Worm (Caenorhabditis elegans) whole organism, mixed stage, embryonic: ENCODE results near the gene F22B5.10.

Experiments
- lin-13 ChIP-seq: fragments of 150-350 bp; optimal IDR thresholded peaks from 2 replicates; lab custom pipeline; 2014; ENCODE audit warnings: missing biosample characterization, missing genetic modification characterization
- pha-4 ChIP-seq: fragments of 150-350 bp; optimal IDR thresholded peaks from 2 replicates; lab custom pipeline; 2018; ENCODE audit warnings: missing biosample characterization, missing genetic modification reagents, missing genetic modification characterization
- snpc-4 ChIP-seq: fragments of 150-350 bp; optimal IDR thresholded peaks from 2 replicates; lab custom pipeline; 2014; ENCODE audit warnings: missing biosample characterization, missing genetic modification characterization
- ztf-11 ChIP-seq: fragments of 150-350 bp; optimal IDR thresholded peaks from 2 replicates; lab custom pipeline; 2014; ENCODE audit warnings: missing biosample characterization, missing genetic modification characterization

DNA sequence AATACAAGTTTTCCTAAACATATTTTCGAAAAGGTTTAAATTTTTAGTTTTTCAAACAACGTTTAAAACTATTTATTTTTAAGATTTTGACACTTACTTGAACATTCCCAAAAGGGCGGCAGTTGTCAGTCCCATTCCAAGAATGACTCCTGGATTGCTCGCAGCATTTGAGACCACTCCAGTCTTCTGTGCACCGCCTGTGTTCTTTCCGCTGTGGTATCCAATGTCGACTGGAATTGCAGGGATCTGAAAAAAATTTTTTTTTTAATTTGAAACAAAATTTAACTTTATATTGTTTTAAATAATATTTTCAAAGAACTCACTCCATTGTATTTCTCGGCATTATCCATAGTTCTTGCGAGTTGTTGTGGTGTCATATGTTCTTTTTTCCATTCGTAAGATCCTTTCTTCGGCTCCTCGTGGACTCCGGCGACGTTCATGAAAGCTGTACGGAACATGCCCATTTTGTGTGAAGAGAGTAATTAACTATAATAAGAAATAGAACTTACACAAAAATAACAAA, 14.8 kb downstream of the F22B5.10 start, which contains the start of gene M05D6.5:
- TF ChIP-seq ztf-11 (tag; lab: Kevin White, UChicago) (no peak), pha-4 (tag; lab: Kevin White, UChicago) (no peak), snpc-4 (tag; lab: Kevin White, UChicago) (no peak), lin-13 (tag; lab: Kevin White, UChicago) (no peak)
